Fruit fly (Drosophila melanogaster) whole organism, embryonic: ENCODE measurements around the gene eEF1delta.

Experiments used
- Antp ChIP-seq: fragments of 200-800 bp; sonication (Bioruptor generic); optimal IDR thresholded peaks from 3 replicates; lab custom pipeline; 2016; ENCODE audit warnings: missing biosample characterization, missing genetic modification characterization
- B-H2 ChIP-seq: fragments of 200-800 bp; sonication (Bioruptor generic); optimal IDR thresholded peaks from 2 replicates; lab custom pipeline; 2018; ENCODE audit warnings: missing biosample characterization, mild to moderate bottlenecking, missing genetic modification characterization
- BEAF-32 ChIP-seq: fragments of 200-800 bp; sonication (Bioruptor generic); optimal IDR thresholded peaks from 3 replicates; lab custom pipeline; 2017; ENCODE audit warnings: missing biosample characterization, missing genetic modification characterization, mild to moderate bottlenecking, moderate library complexity, missing genetic modification reagents
- Bgb ChIP-seq: fragments of 200-800 bp; sonication (Bioruptor generic); IDR thresholded peaks from 2 replicates; pipeline ENCODE4 v1.3.6; 2022; ENCODE audit warnings: missing biosample characterization, missing genetic modification characterization; ENCODE audit not compliant: partially characterized antibody
- CG10462 ChIP-seq: fragments of 200-800 bp; sonication (Bioruptor generic); optimal IDR thresholded peaks from 2 replicates; lab custom pipeline; 2016; ENCODE audit warnings: missing biosample characterization, missing genetic modification characterization
- CG12299 ChIP-seq: fragments of 200-800 bp; sonication (Bioruptor generic); optimal IDR thresholded peaks from 2 replicates; lab custom pipeline; 2018; ENCODE audit warnings: missing biosample characterization, mild to moderate bottlenecking, missing genetic modification characterization
- CG12659 ChIP-seq: fragments of 200-800 bp; sonication (Bioruptor generic); optimal IDR thresholded peaks from 3 replicates; lab custom pipeline; 2017; ENCODE audit warnings: mild to moderate bottlenecking, missing biosample characterization, missing genetic modification reagents, missing genetic modification characterization
- CG13287 ChIP-seq: fragments of 200-800 bp; sonication (Bioruptor generic); IDR thresholded peaks from 2 replicates; pipeline ENCODE4 v1.3.6; 2022; ENCODE audit warnings: missing biosample characterization, missing genetic modification characterization; ENCODE audit not compliant: partially characterized antibody
- CG13424 ChIP-seq: fragments of 200-800 bp; sonication (Bioruptor generic); optimal IDR thresholded peaks from 2 replicates; lab custom pipeline; 2019; ENCODE audit warnings: missing biosample characterization, mild to moderate bottlenecking, missing genetic modification characterization, moderate library complexity
- CG1603 ChIP-seq: fragments of 200-800 bp; sonication (Bioruptor generic); optimal IDR thresholded peaks from 2 replicates; lab custom pipeline; 2019; ENCODE audit warnings: missing biosample characterization, mild to moderate bottlenecking, missing genetic modification characterization, moderate library complexity
- CG17568 ChIP-seq: fragments of 200-800 bp; sonication (Bioruptor generic); optimal IDR thresholded peaks from 2 replicates; lab custom pipeline; 2018; ENCODE audit warnings: missing biosample characterization, mild to moderate bottlenecking, missing genetic modification characterization, moderate library complexity
- CG17802 ChIP-seq: fragments of 200-800 bp; sonication (Bioruptor generic); optimal IDR thresholded peaks from 2 replicates; lab custom pipeline; 2018; ENCODE audit warnings: missing biosample characterization, mild to moderate bottlenecking, missing genetic modification characterization, moderate library complexity
- CG2202 ChIP-seq: fragments of 200-800 bp; sonication (Bioruptor generic); optimal IDR thresholded peaks from 2 replicates; lab custom pipeline; 2018; ENCODE audit warnings: missing biosample characterization, mild to moderate bottlenecking, missing genetic modification characterization
- CG2712 ChIP-seq: fragments of 200-800 bp; optimal IDR thresholded peaks from 3 replicates; lab custom pipeline; 2019; ENCODE audit warnings: missing biosample characterization, mild to moderate bottlenecking, missing genetic modification characterization, moderate library complexity
- CG3995 ChIP-seq: fragments of 200-800 bp; sonication (Bioruptor generic); optimal IDR thresholded peaks from 3 replicates; lab custom pipeline; 2016; ENCODE audit warnings: missing biosample characterization, missing genetic modification characterization
- CG42726 ChIP-seq: fragments of 200-800 bp; sonication (Bioruptor generic); IDR thresholded peaks from 2 replicates; pipeline ENCODE4 v1.3.6; 2022; ENCODE audit warnings: missing biosample characterization, missing genetic modification characterization; ENCODE audit not compliant: partially characterized antibody
- CG4617 ChIP-seq: fragments of 200-800 bp; sonication (Bioruptor generic); optimal IDR thresholded peaks from 3 replicates; lab custom pipeline; 2016; ENCODE audit warnings: missing biosample characterization, missing genetic modification characterization, borderline replicate concordance
- CG7357 ChIP-seq: fragments of 200-800 bp; sonication (Bioruptor generic); IDR thresholded peaks from 3 replicates; pipeline ENCODE4 v1.3.6; 2022; ENCODE audit warnings: missing biosample characterization, missing genetic modification characterization
- CG7556 ChIP-seq: fragments of 200-800 bp; sonication (Bioruptor generic); optimal IDR thresholded peaks from 2 replicates; lab custom pipeline; 2017; ENCODE audit warnings: missing biosample characterization, mild to moderate bottlenecking, missing genetic modification characterization
- CG8478 ChIP-seq: fragments of >200 bp; optimal IDR thresholded peaks from 2 replicates; lab custom pipeline; 2018
- Dref ChIP-seq: fragments of 200-800 bp; sonication (Bioruptor generic); IDR thresholded peaks from 2 replicates; pipeline ENCODE4 v1.3.6; 2022; ENCODE audit warnings: missing biosample characterization, missing genetic modification characterization
- Ets65A ChIP-seq: fragments of 200-800 bp; sonication (Bioruptor generic); peaks from one replicate; lab custom pipeline; 2016; ENCODE audit warnings: missing biosample characterization, missing genetic modification characterization
- Ets97D ChIP-seq: fragments of 200-800 bp; sonication (Bioruptor generic); optimal IDR thresholded peaks from 3 replicates; lab custom pipeline; 2016; ENCODE audit warnings: missing biosample characterization, missing genetic modification characterization
- HLH4C ChIP-seq: fragments of 200-800 bp; sonication (Bioruptor generic); IDR thresholded peaks from 3 replicates; pipeline ENCODE4 v1.3.6; 2022; ENCODE audit warnings: missing biosample characterization, missing genetic modification characterization; ENCODE audit not compliant: partially characterized antibody
- HLH54F ChIP-seq: fragments of 200-800 bp; sonication (Bioruptor generic); optimal IDR thresholded peaks from 3 replicates; lab custom pipeline; 2016; ENCODE audit warnings: missing biosample characterization, missing genetic modification characterization
- Hey ChIP-seq: fragments of 200-800 bp; sonication (Bioruptor generic); optimal IDR thresholded peaks from 3 replicates; lab custom pipeline; 2018; ENCODE audit warnings: missing biosample characterization, mild to moderate bottlenecking, missing genetic modification characterization
- HmgD ChIP-seq: fragments of 200-800 bp; sonication (Bioruptor generic); optimal IDR thresholded peaks from 3 replicates; lab custom pipeline; 2016; ENCODE audit warnings: missing biosample characterization, missing genetic modification characterization
- HmgZ ChIP-seq: fragments of 200-800 bp; sonication (Bioruptor generic); optimal IDR thresholded peaks from 2 replicates; lab custom pipeline; 2018; ENCODE audit warnings: missing biosample characterization, mild to moderate bottlenecking, missing genetic modification characterization
- MBD-R2 ChIP-seq: fragments of 200-800 bp; sonication (Bioruptor generic); IDR thresholded peaks from 2 replicates; pipeline ENCODE4 v1.3.6; 2022; ENCODE audit warnings: missing biosample characterization, missing genetic modification characterization
- Neu2 ChIP-seq: fragments of 200-800 bp; sonication (Bioruptor generic); optimal IDR thresholded peaks from 3 replicates; lab custom pipeline; 2016; ENCODE audit warnings: missing biosample characterization, missing genetic modification characterization, borderline replicate concordance
- NfI ChIP-seq: fragments of 200-800 bp; sonication (Bioruptor generic); optimal IDR thresholded peaks from 3 replicates; lab custom pipeline; 2018; ENCODE audit warnings: missing biosample characterization, mild to moderate bottlenecking, missing genetic modification characterization, moderate library complexity
- Rfx ChIP-seq: fragments of 200-800 bp; sonication (Bioruptor generic); IDR thresholded peaks from 2 replicates; pipeline ENCODE4 v1.3.6; 2022; ENCODE audit warnings: missing biosample characterization, missing genetic modification characterization
- Scr ChIP-seq: fragments of 200-800 bp; sonication (Bioruptor generic); IDR thresholded peaks from 2 replicates; pipeline ENCODE4 v1.3.6; 2022; ENCODE audit warnings: missing biosample characterization, missing genetic modification characterization; ENCODE audit not compliant: partially characterized antibody
- bbx ChIP-seq: fragments of 200-800 bp; sonication (Bioruptor generic); IDR thresholded peaks from 2 replicates; pipeline ENCODE4 v1.3.6; 2022; ENCODE audit warnings: missing biosample characterization, missing genetic modification characterization; ENCODE audit not compliant: partially characterized antibody
- cas ChIP-seq: fragments of 200-800 bp; sonication (Bioruptor generic); IDR thresholded peaks from 2 replicates; pipeline ENCODE4 v1.3.6; 2022; ENCODE audit warnings: missing biosample characterization, missing genetic modification characterization
- esg ChIP-seq: fragments of 200-800 bp; sonication (Bioruptor generic); conservative IDR thresholded peaks from 2 replicates; pipeline ENCODE4 v1.3.6; 2022; ENCODE audit warnings: missing biosample characterization, missing genetic modification characterization
- hb ChIP-seq: fragments of 200-800 bp; sonication (Bioruptor generic); IDR thresholded peaks from 3 replicates; pipeline ENCODE4 v1.3.6; 2022; ENCODE audit warnings: missing biosample characterization, missing genetic modification characterization; ENCODE audit not compliant: partially characterized antibody
- hbn ChIP-seq: fragments of 200-800 bp; sonication (Bioruptor generic); IDR thresholded peaks from 2 replicates; pipeline ENCODE4 v1.3.6; 2022; ENCODE audit warnings: missing biosample characterization, missing genetic modification characterization; ENCODE audit not compliant: partially characterized antibody
- jing ChIP-seq: fragments of 200-800 bp; sonication (Bioruptor generic); optimal IDR thresholded peaks from 2 replicates; lab custom pipeline; 2018; ENCODE audit warnings: missing biosample characterization, mild to moderate bottlenecking, missing genetic modification characterization
- mld ChIP-seq: fragments of 200-800 bp; sonication (Bioruptor generic); IDR thresholded peaks from 3 replicates; pipeline ENCODE4 v1.3.6; 2022; ENCODE audit warnings: missing biosample characterization, missing genetic modification characterization; ENCODE audit not compliant: partially characterized antibody
- nmo ChIP-seq: fragments of 200-800 bp; sonication (Bioruptor generic); optimal IDR thresholded peaks from 2 replicates; lab custom pipeline; 2018; ENCODE audit warnings: missing biosample characterization, mild to moderate bottlenecking, missing genetic modification characterization, moderate library complexity
- pnt ChIP-seq: fragments of 200-800 bp; sonication (Bioruptor generic); optimal IDR thresholded peaks from 3 replicates; lab custom pipeline; 2016; ENCODE audit warnings: missing biosample characterization, missing genetic modification characterization
- sens-2 ChIP-seq: fragments of 200-800 bp; sonication (Bioruptor generic); IDR thresholded peaks from 2 replicates; pipeline ENCODE4 v1.3.6; 2022; ENCODE audit warnings: missing biosample characterization, missing genetic modification characterization
- ssp ChIP-seq: fragments of 200-800 bp; sonication (Bioruptor generic); IDR thresholded peaks from 2 replicates; pipeline ENCODE4 v1.3.6; 2022; ENCODE audit warnings: missing biosample characterization, missing genetic modification characterization
- tna ChIP-seq: fragments of 200-800 bp; sonication (Bioruptor generic); IDR thresholded peaks from 2 replicates; pipeline ENCODE4 v1.3.6; 2022; ENCODE audit warnings: missing biosample characterization, missing genetic modification characterization; ENCODE audit not compliant: partially characterized antibody
- trem ChIP-seq: fragments of 200-800 bp; optimal IDR thresholded peaks from 3 replicates; lab custom pipeline; 2019; ENCODE audit warnings: missing biosample characterization, mild to moderate bottlenecking, missing genetic modification characterization, moderate library complexity
- vfl ChIP-seq: fragments of 200-800 bp; sonication (Bioruptor generic); optimal IDR thresholded peaks from 2 replicates; lab custom pipeline; 2016; ENCODE audit warnings: missing biosample characterization, missing genetic modification characterization
- wek ChIP-seq: fragments of 200-800 bp; sonication (Bioruptor generic); optimal IDR thresholded peaks from 3 replicates; lab custom pipeline; 2018; ENCODE audit warnings: missing biosample characterization, mild to moderate bottlenecking, missing genetic modification characterization, moderate library complexity
- zen ChIP-seq: fragments of 200-800 bp; sonication (Bioruptor generic); optimal IDR thresholded peaks from 3 replicates; lab custom pipeline; 2018; ENCODE audit warnings: missing biosample characterization, mild to moderate bottlenecking, missing genetic modification characterization, moderate library complexity
- zfh1 ChIP-seq: fragments of 200-800 bp; sonication (Bioruptor generic); IDR thresholded peaks from 3 replicates; pipeline ENCODE4 v1.3.6; 2022; ENCODE audit warnings: missing biosample characterization, missing genetic modification characterization

Gene eEF1delta

DNA sequence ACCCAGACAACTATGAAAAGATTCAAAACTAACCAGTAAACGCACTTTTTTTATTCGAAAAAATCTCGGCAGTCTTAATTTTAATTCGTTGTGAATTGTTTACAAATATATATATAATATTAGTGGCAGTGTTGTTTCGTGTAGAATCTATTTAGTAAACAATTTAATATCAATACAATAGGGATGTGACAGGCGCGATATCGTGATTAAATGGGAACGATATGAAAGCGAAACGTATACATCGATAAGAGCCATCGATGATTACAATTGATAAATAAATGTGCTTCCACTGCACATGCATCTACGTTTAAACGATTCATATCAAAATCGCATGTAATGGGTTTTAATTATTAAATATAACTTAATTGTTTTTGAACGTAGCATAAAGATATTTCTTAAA, 45.1 kb downstream of the eEF1delta start (continued):
- peak; percentile 89 for TF ChIP-seq tna (GFP tag; lab: Robert Waterston, UW)
- peak; percentile 90 for TF ChIP-seq CG3995 (GFP tag; lab: Kevin White, UChicago)
- peak; percentile 82 for TF ChIP-seq hb (GFP tag; lab: Robert Waterston, UW)
- TF ChIP-seq B-H2: peak; percentile 9
- peak; percentile 85 for TF ChIP-seq CG13287
- peak; percentile 37; the same call in 1 of the 2 replicates for TF ChIP-seq MBD-R2 (GFP tag; lab: Robert Waterston, UW)
- 0 out of 3 replicates have a peak, but pooled peaks have one; percentile 12 for TF ChIP-seq zfh1 (GFP tag; lab: Robert Waterston, UW)
- TF ChIP-seq zen (tag; lab: Kevin White, UChicago): no peak
- TF ChIP-seq CG1603 (tag; lab: Kevin White, UChicago): peak; percentile 90
- TF ChIP-seq CG12299: peak; percentile 38
- TF ChIP-seq BEAF-32: peak; percentile 89
- no peak for TF ChIP-seq jing
- TF ChIP-seq Neu2 (GFP tag; lab: Kevin White, UChicago): no peak
- no peak for TF ChIP-seq CG8478 (lab: Kevin White, UChicago)
- peak; percentile 90 for TF ChIP-seq mld
- no peak for TF ChIP-seq wek (GFP tag; lab: Kevin White, UChicago)
- no peak for TF ChIP-seq cas (GFP tag; lab: Robert Waterston, UW)
- TF ChIP-seq HmgZ: peak; percentile 7
- peak; percentile 87 for TF ChIP-seq HLH4C (GFP tag; lab: Robert Waterston, UW)
- no peak for TF ChIP-seq CG17568 (GFP tag; lab: Kevin White, UChicago)
- no peak for TF ChIP-seq NfI (GFP tag; lab: Kevin White, UChicago)
- peak; percentile 43 for TF ChIP-seq CG4617
- TF ChIP-seq Ets65A (GFP tag; lab: Kevin White, UChicago): no peak
- TF ChIP-seq CG42726 (GFP tag; lab: Robert Waterston, UW): peak; percentile 97
- peak; percentile 66 for TF ChIP-seq trem
- TF ChIP-seq CG7556 (GFP tag; lab: Kevin White, UChicago): no peak
- no peak for TF ChIP-seq sens-2
- peak; percentile 95 for TF ChIP-seq Dref (GFP tag; lab: Robert Waterston, UW)
- peak; percentile 16 for TF ChIP-seq nmo
- TF ChIP-seq Scr (GFP tag; lab: Robert Waterston, UW): peak; percentile 89
- TF ChIP-seq esg (GFP tag; lab: Robert Waterston, UW): no peak
- no peak for TF ChIP-seq HmgD
- peak; percentile 93 for TF ChIP-seq CG7357
- no peak for TF ChIP-seq vfl (GFP tag; lab: Kevin White, UChicago)
- peak; percentile 7 for TF ChIP-seq CG13424 (tag; lab: Kevin White, UChicago)
- TF ChIP-seq CG12659: peak; percentile 70
- TF ChIP-seq pnt (GFP tag; lab: Kevin White, UChicago): no peak
- TF ChIP-seq Bgb (GFP tag; lab: Robert Waterston, UW): peak; percentile 96
- TF ChIP-seq CG10462: no peak
- TF ChIP-seq CG17802 (tag; lab: Kevin White, UChicago): peak; percentile 59
- peak; percentile 48; the same call in 1 of the 2 replicates for TF ChIP-seq Rfx (GFP tag; lab: Robert Waterston, UW)
- TF ChIP-seq bbx: peak; percentile 96
- peak; percentile 61; the same call in 1 of the 2 replicates for TF ChIP-seq hbn (GFP tag; lab: Robert Waterston, UW)
- TF ChIP-seq ssp (GFP tag; lab: Robert Waterston, UW): peak; percentile 82
- no peak for TF ChIP-seq CG2202 (tag; lab: Kevin White, UChicago)
- TF ChIP-seq HLH54F (GFP tag; lab: Kevin White, UChicago): no peak
- TF ChIP-seq Antp (GFP tag; lab: Kevin White, UChicago): no peak
- peak; percentile 32 for TF ChIP-seq CG2712
- TF ChIP-seq Ets97D: no peak
- TF ChIP-seq Hey (tag; lab: Kevin White, UChicago): no peak
